Worm (Caenorhabditis elegans): ENCODE results near the gene Y49A10A.2.

DNA sequence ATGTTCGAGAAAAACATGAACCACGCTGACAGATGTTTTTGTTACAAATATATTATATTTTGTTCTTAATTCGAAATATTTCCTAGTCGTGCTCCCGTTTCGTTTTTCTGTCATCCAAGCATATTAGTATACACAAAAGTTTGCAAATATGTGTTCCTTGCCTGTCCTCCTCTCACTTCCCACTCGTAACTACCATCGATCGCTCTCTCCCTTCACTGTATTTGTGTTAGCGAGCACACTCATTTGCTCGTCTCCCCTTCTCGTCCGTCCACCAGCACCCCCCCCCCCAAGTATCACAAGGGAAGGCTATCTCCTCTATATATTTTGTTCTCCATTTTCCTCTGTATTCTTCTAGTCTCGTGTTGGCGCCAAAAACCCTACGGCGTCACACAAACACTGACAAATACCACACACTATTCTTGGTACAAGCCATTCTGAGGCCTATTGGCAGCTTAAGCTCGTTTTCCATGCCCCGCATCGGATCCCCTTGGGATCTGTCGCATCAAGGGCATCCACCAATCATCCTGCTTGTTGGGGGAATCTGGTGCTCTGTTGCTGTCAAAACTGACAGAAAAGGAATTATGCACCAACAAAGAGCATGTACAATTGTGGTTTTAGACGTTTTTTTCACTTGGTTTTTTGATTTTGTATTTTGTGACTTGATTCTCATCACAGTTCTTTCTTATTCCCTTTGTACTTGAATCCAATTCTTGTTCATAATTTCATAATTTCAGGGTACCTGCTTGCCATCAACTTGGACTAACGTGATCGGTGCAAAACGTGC lies 24.2 kb upstream of the Y49A10A.2 start, which contains the start of gene pkn-1:
- TF ChIP-seq nhr-28 (tag; optimal IDR thresholded peaks at IDR 0.05) (no peak), ces-1 (GFP tag; optimal IDR thresholded peaks at IDR 0.05) (no peak)

All from whole organism, mixed stage, embryonic.